Fruit fly (Drosophila melanogaster): ENCODE results near the gene CG6431.

- TF ChIP-seq psq (GFP tag; optimal IDR thresholded peaks at IDR 0.05): no peak
- TF ChIP-seq Hnf4 (GFP tag; optimal IDR thresholded peaks at IDR 0.05): no peak
- no peak for TF ChIP-seq HLH106 (tag; optimal IDR thresholded peaks at IDR 0.05)
- no peak for TF ChIP-seq foxo (GFP tag; optimal IDR thresholded peaks at IDR 0.05)
- TF ChIP-seq dsf (GFP tag; optimal IDR thresholded peaks at IDR 0.05; ENCODE audit: borderline replicate concordance): no peak
- TF ChIP-seq Sp1 (GFP tag; optimal IDR thresholded peaks at IDR 0.05): no peak
- TF ChIP-seq pan (optimal IDR thresholded peaks at IDR 0.05): no peak
- TF ChIP-seq sv (GFP tag; optimal IDR thresholded peaks at IDR 0.05): no peak
- TF ChIP-seq GATAd (GFP tag; optimal IDR thresholded peaks at IDR 0.05): no peak
- TF ChIP-seq Myc (optimal IDR thresholded peaks at IDR 0.05): no peak
- no peak for TF ChIP-seq Hr78 (GFP tag; optimal IDR thresholded peaks at IDR 0.05)
- TF ChIP-seq sage (GFP tag; optimal IDR thresholded peaks at IDR 0.05): no peak
- no peak for TF ChIP-seq fru (GFP tag; optimal IDR thresholded peaks at IDR 0.05)
- TF ChIP-seq Abd-B (GFP tag; optimal IDR thresholded peaks at IDR 0.05): no peak
Measured at dm6 chr2L:10680584-10681080, 43.4 kb upstream of the CG6431 start, which contains the start of gene CG17105.
